Worm (Caenorhabditis elegans) whole organism, mixed stage, embryonic: Measurements from ENCODE around the gene nep-21.
"Not testable (repeated sequence)": the region's sequence is repeated elsewhere in the genome, so short reads cannot be mapped to it uniquely, and the experiment has no call there.

Experiments used
- bed-3 ChIP-seq: fragments of 200-800 bp; sonication (Bioruptor generic); optimal IDR thresholded peaks from 3 replicates; lab custom pipeline; 2018; ENCODE audit warnings: mild to moderate bottlenecking, missing genetic modification characterization, moderate library complexity, missing compliant biosample characterization
- blmp-1 ChIP-seq: fragments of 150-350 bp; optimal IDR thresholded peaks from 2 replicates; lab custom pipeline; 2014; ENCODE audit warnings: missing biosample characterization, missing genetic modification characterization
- ceh-83 ChIP-seq: fragments of 200-800 bp; sonication (Bioruptor generic); optimal IDR thresholded peaks from 2 replicates; lab custom pipeline; 2018; ENCODE audit warnings: mild to moderate bottlenecking, missing genetic modification characterization, missing compliant biosample characterization
- ces-1 ChIP-seq: fragments of 150-350 bp; optimal IDR thresholded peaks from 2 replicates; lab custom pipeline; 2014; ENCODE audit warnings: missing biosample characterization, missing genetic modification reagents, missing genetic modification characterization
- cnd-1 ChIP-seq: fragments of 200-800 bp; sonication (Bioruptor generic); optimal IDR thresholded peaks from 2 replicates; lab custom pipeline; 2018; ENCODE audit warnings: mild to moderate bottlenecking, missing genetic modification characterization, missing compliant biosample characterization
- drap-1 ChIP-seq: fragments of 200-800 bp; sonication (Bioruptor generic); optimal IDR thresholded peaks from 3 replicates; lab custom pipeline; 2018; ENCODE audit warnings: mild to moderate bottlenecking, missing genetic modification characterization, missing compliant biosample characterization
- elt-1 ChIP-seq: sonication (generic microtip); optimal IDR thresholded peaks from 2 replicates; lab custom pipeline; 2017; ENCODE audit warnings: missing genetic modification characterization, mild to moderate bottlenecking, missing compliant biosample characterization, antibody characterized with exemption, moderate library complexity, borderline replicate concordance; ENCODE audit not compliant: insufficient read depth
- elt-3 ChIP-seq: fragments of 150-350 bp; optimal IDR thresholded peaks from 2 replicates; lab custom pipeline; 2014; ENCODE audit warnings: missing biosample characterization, missing genetic modification characterization
- ham-2 ChIP-seq: fragments of 200-800 bp; sonication (Bioruptor generic); optimal IDR thresholded peaks from 2 replicates; lab custom pipeline; 2018; ENCODE audit warnings: mild to moderate bottlenecking, missing genetic modification characterization, missing compliant biosample characterization
- hlh-1 ChIP-seq: fragments of 150-350 bp; optimal IDR thresholded peaks from 2 replicates; lab custom pipeline; 2014; ENCODE audit warnings: missing biosample characterization, missing genetic modification reagents, missing genetic modification characterization
- lin-13 ChIP-seq: fragments of 150-350 bp; optimal IDR thresholded peaks from 2 replicates; lab custom pipeline; 2014; ENCODE audit warnings: missing biosample characterization, missing genetic modification characterization
- lin-32 ChIP-seq: fragments of 200-800 bp; sonication (Bioruptor generic); optimal IDR thresholded peaks from 2 replicates; lab custom pipeline; 2018; ENCODE audit warnings: mild to moderate bottlenecking, missing genetic modification characterization, missing compliant biosample characterization
- lsy-2 ChIP-seq: fragments of 150-350 bp; optimal IDR thresholded peaks from 2 replicates; lab custom pipeline; 2014; ENCODE audit warnings: missing biosample characterization, missing genetic modification characterization
- mab-5 ChIP-seq: fragments of 150-350 bp; optimal IDR thresholded peaks from 2 replicates; lab custom pipeline; 2014; ENCODE audit warnings: missing biosample characterization, missing genetic modification characterization
- mep-1 ChIP-seq: fragments of 150-350 bp; optimal IDR thresholded peaks from 2 replicates; lab custom pipeline; 2017; ENCODE audit warnings: missing biosample characterization, missing genetic modification reagents, missing genetic modification characterization, inconsistent platforms
- mls-2 ChIP-seq: sonication (generic microtip); optimal IDR thresholded peaks from 2 replicates; lab custom pipeline; 2016; ENCODE audit warnings: mild to moderate bottlenecking, missing genetic modification characterization, moderate library complexity, missing compliant biosample characterization
- nhr-2 ChIP-seq: fragments of 150-350 bp; optimal IDR thresholded peaks from 2 replicates; lab custom pipeline; 2014; ENCODE audit warnings: missing biosample characterization, missing genetic modification characterization
- nhr-237 ChIP-seq: fragments of 150-350 bp; optimal IDR thresholded peaks from 2 replicates; lab custom pipeline; 2014; ENCODE audit warnings: missing biosample characterization, missing genetic modification characterization
- nhr-28 ChIP-seq: fragments of 150-350 bp; optimal IDR thresholded peaks from 2 replicates; lab custom pipeline; 2014; ENCODE audit warnings: missing biosample characterization, missing genetic modification characterization
- nhr-76 ChIP-seq: sonication (generic microtip); optimal IDR thresholded peaks from 2 replicates; lab custom pipeline; 2017; ENCODE audit warnings: missing biosample characterization, missing genetic modification characterization
- pha-4 ChIP-seq: fragments of 150-350 bp; optimal IDR thresholded peaks from 2 replicates; lab custom pipeline; 2018; ENCODE audit warnings: missing biosample characterization, missing genetic modification reagents, missing genetic modification characterization
- sem-2 ChIP-seq: fragments of 200-800 bp; sonication (Bioruptor generic); optimal IDR thresholded peaks from 2 replicates; lab custom pipeline; 2018; ENCODE audit warnings: mild to moderate bottlenecking, missing genetic modification characterization, missing compliant biosample characterization
- snpc-4 ChIP-seq: fragments of 150-350 bp; optimal IDR thresholded peaks from 2 replicates; lab custom pipeline; 2014; ENCODE audit warnings: missing biosample characterization, missing genetic modification characterization
- sptf-1 ChIP-seq: sonication (generic microtip); optimal IDR thresholded peaks from 2 replicates; lab custom pipeline; 2017; ENCODE audit warnings: mild to moderate bottlenecking, missing genetic modification characterization, moderate library complexity, missing compliant biosample characterization
- unc-120 ChIP-seq: sonication (generic microtip); optimal IDR thresholded peaks from 2 replicates; lab custom pipeline; 2017; ENCODE audit warnings: missing genetic modification characterization, missing compliant biosample characterization; ENCODE audit not compliant: poor library complexity, severe bottlenecking
- unc-39 ChIP-seq: fragments of 150-350 bp; optimal IDR thresholded peaks from 2 replicates; lab custom pipeline; 2014; ENCODE audit warnings: missing biosample characterization, missing genetic modification characterization
- unc-62 ChIP-seq: fragments of 150-350 bp; optimal IDR thresholded peaks from 2 replicates; lab custom pipeline; 2014; ENCODE audit warnings: missing biosample characterization, missing genetic modification reagents, missing genetic modification characterization
- zip-8 ChIP-seq: fragments of 150-350 bp; optimal IDR thresholded peaks from 2 replicates; lab custom pipeline; 2014; ENCODE audit warnings: missing biosample characterization, missing genetic modification characterization
- ztf-11 ChIP-seq: fragments of 150-350 bp; optimal IDR thresholded peaks from 2 replicates; lab custom pipeline; 2014; ENCODE audit warnings: missing biosample characterization, missing genetic modification characterization

The nep-21 gene

DNA sequence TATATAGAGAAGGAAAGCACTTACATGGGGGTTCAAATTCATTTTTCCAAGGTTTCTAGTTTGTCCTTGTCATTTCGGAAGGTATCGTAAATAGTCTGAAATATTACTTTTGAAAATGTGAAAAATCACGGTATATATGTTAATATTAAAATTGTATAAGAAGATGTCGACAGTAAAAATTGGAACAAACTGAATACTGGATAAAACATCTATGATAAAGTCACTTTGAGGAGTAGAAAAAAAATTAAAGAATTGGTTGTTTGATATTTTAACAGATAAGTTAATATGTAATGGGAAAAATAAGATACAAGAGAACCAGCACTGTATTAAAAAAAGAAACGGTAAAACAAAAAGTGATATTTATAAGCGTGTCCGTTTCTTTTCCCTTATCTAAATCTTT, at the start of gene nep-21:
nep-21 (minus strand) TSS at position 101 of the 400 bp plus-strand sequence.
- no peak for TF ChIP-seq ces-1 (GFP tag; lab: Kevin White, UChicago)
- TF ChIP-seq lsy-2: no peak
- TF ChIP-seq cnd-1 (tag; lab: Kevin White, UChicago): no peak
- TF ChIP-seq lin-32 (GFP tag; lab: Kevin White, UChicago): no peak
- no peak for TF ChIP-seq mep-1 (tag; lab: Kevin White, UChicago)
- TF ChIP-seq zip-8 (tag; lab: Kevin White, UChicago): no peak
- TF ChIP-seq snpc-4 (tag; lab: Kevin White, UChicago): no peak

DNA sequence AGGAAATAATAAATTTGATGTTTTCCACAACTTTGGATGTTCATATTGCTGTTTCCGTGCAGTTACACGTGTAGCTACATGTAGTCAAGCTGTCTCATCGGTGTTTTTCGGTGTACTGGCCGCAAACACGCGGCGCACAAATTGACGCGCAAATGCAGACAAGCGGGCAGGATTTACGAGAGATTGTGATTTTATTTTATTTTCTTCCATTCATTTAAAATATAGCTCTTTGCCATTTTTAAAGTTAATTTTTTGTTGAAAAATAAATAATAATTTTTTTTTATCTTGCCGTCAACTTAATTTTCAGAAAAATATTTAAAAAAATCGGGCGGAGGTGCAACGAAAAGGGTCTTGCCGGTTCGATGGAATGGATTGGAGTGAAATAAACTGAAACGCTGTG, 48.0 kb upstream of the nep-21 start, which contains the start of gene F40G12.7:
F40G12.7 (plus strand) TSS at position 301 of the 400 bp plus-strand sequence.
- TF ChIP-seq ztf-11 (tag; lab: Kevin White, UChicago); sptf-1; lin-13 (tag; lab: Kevin White, UChicago): not testable (repeated sequence)

DNA sequence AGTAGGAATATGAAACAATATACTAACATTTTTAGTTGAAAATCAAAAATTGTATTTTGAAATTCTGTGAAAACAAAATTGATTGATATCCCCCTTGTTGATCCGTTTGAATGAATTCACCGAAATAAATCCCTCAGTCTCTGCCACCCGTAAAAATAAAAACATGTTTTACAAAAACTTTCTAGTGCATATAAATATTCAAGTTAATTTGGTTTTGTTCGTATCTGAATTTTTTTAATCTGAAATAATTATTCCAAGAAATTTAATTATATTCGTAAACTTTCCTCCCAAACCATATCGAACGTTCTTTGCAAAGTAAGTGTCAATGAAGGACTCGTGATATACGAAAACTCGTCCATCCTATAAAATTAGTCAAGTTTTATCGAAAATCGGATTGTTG, 46.7 kb upstream of the nep-21 start, which contains the start of gene F40G12.6:
F40G12.6 (minus strand) TSS at position 101 of the 400 bp plus-strand sequence.
- TF ChIP-seq ham-2 (GFP tag; lab: Kevin White, UChicago): no peak
- no peak for TF ChIP-seq lin-13 (tag; lab: Kevin White, UChicago)
- no peak for TF ChIP-seq nhr-2
- TF ChIP-seq nhr-76 (tag; lab: Kevin White, UChicago): no peak
- TF ChIP-seq hlh-1: no peak
- TF ChIP-seq drap-1 (GFP tag; lab: Kevin White, UChicago): no peak
- TF ChIP-seq, all 35 proteins: peak for 0

DNA sequence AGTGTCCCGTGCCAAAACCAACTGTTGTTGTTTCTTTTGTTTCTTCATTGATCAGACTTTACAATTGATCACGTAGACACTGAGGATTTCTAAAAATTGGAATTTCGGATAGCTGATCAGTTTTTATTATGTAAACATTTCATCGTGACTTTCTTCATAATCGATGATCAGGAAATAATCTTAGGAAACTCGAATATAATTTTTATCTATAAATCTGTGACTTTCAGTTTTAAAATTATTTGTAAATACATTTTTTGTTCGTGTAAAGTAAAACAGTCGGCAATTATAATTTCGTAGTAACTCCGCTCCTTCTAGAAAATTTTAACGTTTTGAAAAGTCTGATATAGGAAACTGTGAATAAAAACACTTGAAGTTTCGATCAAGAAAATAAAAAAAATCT, 44.5 kb upstream of the nep-21 start, which contains the start of gene F40G12.5:
F40G12.5 (minus strand) TSS at position 101 of the 400 bp plus-strand sequence.
- no peak for TF ChIP-seq elt-3
- no peak for TF ChIP-seq lin-32 (GFP tag; lab: Kevin White, UChicago)
- no peak for TF ChIP-seq mep-1 (tag; lab: Kevin White, UChicago)
- no peak for TF ChIP-seq mab-5 (tag; lab: Kevin White, UChicago)
- TF ChIP-seq pha-4 (tag; lab: Kevin White, UChicago): no peak
- TF ChIP-seq ztf-11 (tag; lab: Kevin White, UChicago): no peak
- TF ChIP-seq nhr-28 (tag; lab: Kevin White, UChicago): no peak
- no peak for TF ChIP-seq ceh-83
- TF ChIP-seq cnd-1 (tag; lab: Kevin White, UChicago): no peak
- no peak for TF ChIP-seq lin-13 (tag; lab: Kevin White, UChicago)
- no peak for TF ChIP-seq elt-1
- TF ChIP-seq unc-39 (tag; lab: Kevin White, UChicago): no peak
- TF ChIP-seq nhr-2: no peak
- no peak for TF ChIP-seq sptf-1
- no peak for TF ChIP-seq nhr-76 (tag; lab: Kevin White, UChicago)
- TF ChIP-seq hlh-1: no peak
- TF ChIP-seq unc-62 (GFP tag; lab: Kevin White, UChicago): no peak

DNA sequence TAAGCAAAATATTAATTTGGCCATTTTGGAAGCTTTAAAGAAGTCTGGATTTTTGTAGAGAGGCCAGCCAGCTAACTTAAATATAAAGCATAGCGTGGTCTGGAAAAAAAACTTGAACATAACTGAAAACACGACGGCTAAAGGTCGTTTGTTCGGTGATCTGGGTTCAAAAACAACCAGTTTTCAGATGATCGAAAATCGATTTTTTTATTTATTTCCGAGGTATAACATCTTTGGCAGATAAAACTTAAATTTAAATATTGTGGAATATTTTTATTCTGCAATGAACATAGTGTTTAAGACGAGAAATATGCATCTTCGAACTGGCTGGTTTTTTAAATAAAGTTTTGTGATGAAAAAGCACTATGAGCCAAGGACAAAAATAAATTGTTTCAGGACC, 42.3 kb upstream of the nep-21 start, which contains the start of gene F40G12.4:
F40G12.4 (minus strand) TSS at position 101 of the 400 bp plus-strand sequence.
- TF ChIP-seq bed-3 (no peak), nhr-237 (no peak), lin-32 (GFP tag; lab: Kevin White, UChicago) (no peak), sem-2 (GFP tag; lab: Kevin White, UChicago) (no peak), ham-2 (GFP tag; lab: Kevin White, UChicago) (no peak), lsy-2 (no peak), blmp-1 (no peak), mls-2 (no peak), nhr-2 (no peak), sptf-1 (no peak), nhr-28 (tag; lab: Kevin White, UChicago) (no peak), mab-5 (tag; lab: Kevin White, UChicago) (no peak), unc-62 (GFP tag; lab: Kevin White, UChicago) (no peak), unc-120 (tag; lab: Kevin White, UChicago) (no peak), nhr-76 (tag; lab: Kevin White, UChicago) (no peak), lin-13 (tag; lab: Kevin White, UChicago) (no peak), ces-1 (GFP tag; lab: Kevin White, UChicago) (no peak)
